Worm (Caenorhabditis elegans): Measurements from ENCODE around the gene trk-1.

Gene trk-1

DNA sequence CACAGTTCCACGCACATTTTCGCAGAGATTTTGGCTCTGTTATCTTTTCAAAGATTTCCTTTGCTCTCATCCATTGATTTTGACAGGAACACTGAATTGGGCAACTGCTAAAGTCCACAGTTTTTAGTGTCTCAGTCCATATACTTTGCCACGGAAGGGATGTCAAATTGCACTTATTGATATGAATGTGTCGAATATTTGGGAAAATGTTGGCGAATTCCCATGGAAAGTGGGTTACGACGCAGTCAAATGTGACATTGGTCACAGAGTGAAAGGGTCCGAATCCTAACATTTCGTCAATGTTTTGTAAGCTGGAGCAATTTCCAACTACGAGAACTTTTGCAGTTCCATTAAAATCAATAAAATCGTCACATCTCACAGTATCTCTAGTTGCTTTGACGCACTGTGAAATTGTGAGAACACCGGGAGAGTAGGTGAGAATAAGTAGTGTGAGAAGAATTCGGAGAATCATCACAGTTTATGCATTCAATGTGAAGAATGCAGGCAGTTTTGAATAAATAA, at the start of gene trk-1:
Gene trk-1, minus strand, starts transcription at position 472 of the 522 bp plus-strand sequence.
- TF ChIP-seq rnt-1 (tag; optimal IDR thresholded peaks at IDR 0.05) = no peak
- no peak for TF ChIP-seq jun-1 (tag; optimal IDR thresholded peaks at IDR 0.05)
- TF ChIP-seq unc-130 (tag; optimal IDR thresholded peaks at IDR 0.05) = no peak
- TF ChIP-seq unc-98 (GFP tag; IDR thresholded peaks at IDR 0.05) = no peak
- no peak for TF ChIP-seq lin-35 (GFP tag; optimal IDR thresholded peaks at IDR 0.05)
- no peak for TF ChIP-seq nhr-28 (tag; optimal IDR thresholded peaks at IDR 0.05)
- TF ChIP-seq grh-1 (GFP tag; IDR thresholded peaks at IDR 0.05) = no peak
- TF ChIP-seq nhr-47 (tag; optimal IDR thresholded peaks at IDR 0.05) = no peak
- no peak for TF ChIP-seq fkh-10 (GFP tag; optimal IDR thresholded peaks at IDR 0.05)
- TF ChIP-seq nhr-237 (tag; optimal IDR thresholded peaks at IDR 0.05) = no peak
- no peak for TF ChIP-seq snpc-4 (tag; optimal IDR thresholded peaks at IDR 0.05)
- no peak for TF ChIP-seq nhr-85 (tag)
- TF ChIP-seq fkh-4 (tag; optimal IDR thresholded peaks at IDR 0.05; ENCODE audit: borderline replicate concordance) = no peak
- no peak for TF ChIP-seq tbx-2 (tag; optimal IDR thresholded peaks at IDR 0.05)
- no peak for TF ChIP-seq C04F5.9 (tag; optimal IDR thresholded peaks at IDR 0.05)
- TF ChIP-seq mep-1 (tag; optimal IDR thresholded peaks at IDR 0.05) = no peak
- TF ChIP-seq nhr-90 (tag; optimal IDR thresholded peaks at IDR 0.05; ENCODE audit: poor library complexity) = no peak
- TF ChIP-seq efl-3 (GFP tag; optimal IDR thresholded peaks at IDR 0.05) = no peak

DNA sequence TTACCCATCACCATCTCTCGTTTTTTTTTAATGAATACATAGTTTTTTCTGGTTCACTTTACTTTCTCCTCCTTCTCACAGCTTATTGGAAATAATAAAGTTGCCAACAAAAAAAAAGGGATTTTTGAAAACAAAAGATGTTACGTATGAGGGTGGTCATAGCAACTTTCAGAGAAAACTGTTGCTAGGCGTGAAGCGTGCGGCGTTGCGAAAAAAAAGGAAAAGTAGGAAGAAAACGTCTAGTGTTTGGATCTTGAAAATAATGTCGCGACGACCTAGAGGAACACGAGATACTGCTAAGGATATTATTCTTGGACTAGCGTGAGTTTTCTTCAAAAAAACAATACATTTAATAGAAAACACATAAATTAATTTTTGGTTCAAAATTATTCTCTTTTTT, 48.0 kb upstream of the trk-1 start, which contains the start of gene C24A3.1:
Gene C24A3.1, plus strand, starts transcription at position 263 of the 400 bp plus-strand sequence.
- TF ChIP-seq snu-23 (GFP tag; optimal IDR thresholded peaks at IDR 0.05) = no peak
- TF ChIP-seq lin-39 (tag; optimal IDR thresholded peaks at IDR 0.05) = no peak
- no peak for TF ChIP-seq tlp-1 (tag; optimal IDR thresholded peaks at IDR 0.05)
- TF ChIP-seq egl-27 (tag; optimal IDR thresholded peaks at IDR 0.05) = no peak
- no peak for TF ChIP-seq hlh-4 (tag; optimal IDR thresholded peaks at IDR 0.05)
- no peak for TF ChIP-seq lin-15B (tag; optimal IDR thresholded peaks at IDR 0.05)
- TF ChIP-seq unc-98 (GFP tag; IDR thresholded peaks at IDR 0.05) = no peak
- no peak for TF ChIP-seq lsy-2 (tag; optimal IDR thresholded peaks at IDR 0.05)
- TF ChIP-seq ceh-90 (tag; optimal IDR thresholded peaks at IDR 0.05) = no peak
- TF ChIP-seq Y116A8C.19 (tag; optimal IDR thresholded peaks at IDR 0.05; ENCODE audit: borderline replicate concordance) = no peak

DNA sequence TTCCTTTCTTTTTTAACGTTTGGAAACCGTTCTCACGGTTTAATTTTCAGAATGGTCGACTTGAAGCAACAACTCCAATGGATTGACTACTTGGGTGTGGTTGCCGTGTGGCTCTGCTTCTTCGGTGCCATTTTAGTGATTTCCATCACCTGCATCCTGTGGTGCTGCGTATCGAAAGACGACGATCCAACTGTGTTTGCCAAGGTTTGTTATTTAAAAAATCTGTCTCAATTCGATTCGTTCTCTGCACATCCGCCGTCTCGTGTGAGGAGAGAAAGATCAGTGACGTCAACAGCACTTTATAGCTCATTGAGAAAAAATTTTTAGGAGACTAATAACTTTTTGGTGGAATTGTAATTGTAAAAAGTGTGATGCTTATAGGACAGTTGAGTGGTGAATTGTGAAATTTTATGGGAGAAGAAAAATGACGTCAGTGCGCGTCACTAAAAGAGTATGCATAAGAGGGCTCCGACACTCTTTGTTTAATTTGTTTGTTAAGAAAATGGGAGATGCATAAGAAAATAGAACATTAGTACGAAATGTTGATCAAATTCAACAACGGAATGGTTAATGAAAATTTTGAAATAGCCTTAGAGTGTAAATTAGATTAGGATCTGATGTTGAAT, 46.8 kb upstream of the trk-1 start, which contains the start of gene C24A3.2:
Gene C24A3.2, plus strand, starts transcription at position 51 of the 626 bp plus-strand sequence.
- TF ChIP-seq ceh-8 (GFP tag; optimal IDR thresholded peaks at IDR 0.05) (peak; percentile 40), unc-30 (tag; optimal IDR thresholded peaks at IDR 0.05) (no peak), lsy-2 (tag; optimal IDR thresholded peaks at IDR 0.05) (peak in 1 of 2 experiments; percentile 25), nhr-71 (tag; optimal IDR thresholded peaks at IDR 0.05) (peak; percentile 16), pax-3 (tag; optimal IDR thresholded peaks at IDR 0.05) (no peak), lin-14 (GFP tag; optimal IDR thresholded peaks at IDR 0.05) (peak; percentile 67)

DNA sequence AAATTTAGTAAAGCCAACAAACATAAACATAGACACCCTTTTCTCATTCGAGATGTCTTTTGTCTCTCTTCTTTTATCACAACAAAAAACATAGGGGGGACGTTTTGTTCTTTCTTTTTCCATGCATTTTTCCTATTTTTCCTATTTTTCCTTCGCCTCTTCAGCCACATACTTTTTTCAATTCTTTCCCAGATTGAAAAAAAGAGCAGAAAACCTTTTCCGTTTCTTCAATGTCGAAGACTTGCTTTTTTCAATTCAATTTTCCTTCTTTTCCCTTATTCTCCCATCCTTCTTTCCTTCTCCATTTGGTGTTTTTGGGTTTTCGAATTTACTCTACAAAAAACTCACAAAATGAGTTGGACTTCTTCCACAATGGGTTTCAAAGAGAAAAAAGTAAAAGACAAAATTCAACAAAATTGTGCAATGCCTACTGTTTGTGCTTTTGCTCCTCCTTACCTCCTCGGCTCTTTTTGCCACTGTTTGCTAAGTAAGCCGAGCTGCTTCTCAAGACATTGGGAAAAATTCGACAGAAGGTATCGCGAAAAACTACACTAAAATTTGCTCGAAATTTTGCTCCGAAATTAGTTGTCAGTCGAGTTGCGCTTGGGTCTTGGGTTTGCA, 45.8 kb upstream of the trk-1 start:
- TF ChIP-seq fkh-4 (tag; optimal IDR thresholded peaks at IDR 0.05; ENCODE audit: borderline replicate concordance) (no peak), fkh-10 (GFP tag; optimal IDR thresholded peaks at IDR 0.05) (peak; percentile 89), unc-98 (GFP tag; IDR thresholded peaks at IDR 0.05) (no peak), lin-14 (GFP tag; optimal IDR thresholded peaks at IDR 0.05) (peak; percentile 66)

DNA sequence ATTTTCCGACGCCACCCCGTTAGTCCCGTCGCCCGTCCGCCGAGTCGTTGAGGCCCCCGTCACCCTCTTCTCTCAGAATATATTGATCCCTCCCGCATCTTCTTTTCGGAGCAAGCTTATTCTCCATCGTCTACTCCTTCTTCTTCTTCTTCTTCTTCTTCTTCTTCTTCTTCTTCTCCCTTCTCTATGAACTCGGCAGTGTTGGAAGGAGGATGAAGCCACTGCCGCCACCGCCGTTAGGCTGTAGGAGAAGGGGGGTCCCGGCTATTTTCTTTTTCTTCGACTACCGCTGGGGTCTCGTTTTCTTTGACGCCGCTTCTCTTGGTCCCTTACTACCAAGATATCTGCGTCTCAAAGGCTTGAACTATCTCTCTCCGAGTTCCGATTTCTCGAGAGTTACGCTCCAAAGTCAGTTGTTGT, 44.8 kb upstream of the trk-1 start:
- TF ChIP-seq swsn-7 (tag; optimal IDR thresholded peaks at IDR 0.05) (peak; percentile 51), xbp-1 (tag; optimal IDR thresholded peaks at IDR 0.05) (peak; percentile 36), ceh-82 (tag; optimal IDR thresholded peaks at IDR 0.05) (peak in 2 of 3 experiments; percentile 53 to 59), nhr-12 (tag; optimal IDR thresholded peaks at IDR 0.05) (no peak), nhr-77 (tag; optimal IDR thresholded peaks at IDR 0.05) (no peak), egl-13 (tag; optimal IDR thresholded peaks at IDR 0.05) (peak; percentile 49), fkh-10 (GFP tag; optimal IDR thresholded peaks at IDR 0.05) (peak; percentile 51), F16B12.6 (tag; optimal IDR thresholded peaks at IDR 0.05) (no peak), tlp-1 (tag; optimal IDR thresholded peaks at IDR 0.05) (no peak), pqm-1 (tag; optimal IDR thresholded peaks at IDR 0.05) (no peak), ceh-8 (GFP tag; optimal IDR thresholded peaks at IDR 0.05) (peak; percentile 61), rnt-1 (tag; optimal IDR thresholded peaks at IDR 0.05) (peak; percentile 24), sox-4 (tag; optimal IDR thresholded peaks at IDR 0.05) (no peak), lsy-2 (tag; optimal IDR thresholded peaks at IDR 0.05) (peak in 1 of 2 experiments; percentile 30), dpl-1 (GFP tag; optimal IDR thresholded peaks at IDR 0.05) (peak in 1 of 3 experiments; percentile 2), nhr-84 (tag; optimal IDR thresholded peaks at IDR 0.05) (no peak)

All from whole organism, L1 larva.